Worm (Caenorhabditis elegans): ENCODE measurements around the gene C56C10.4.

- TF ChIP-seq blmp-1 (tag; optimal IDR thresholded peaks at IDR 0.05) (peak; percentile 50), snu-23 (GFP tag; optimal IDR thresholded peaks at IDR 0.05) (peak; percentile 12), aly-2 (tag; optimal IDR thresholded peaks at IDR 0.05) (no peak), C34B4.2 (tag; optimal IDR thresholded peaks at IDR 0.05) (no peak), ceh-90 (tag; optimal IDR thresholded peaks at IDR 0.05) (no peak), sox-4 (tag; optimal IDR thresholded peaks at IDR 0.05) (no peak), nhr-76 (tag; optimal IDR thresholded peaks at IDR 0.05) (no peak), sup-37 (GFP tag; optimal IDR thresholded peaks at IDR 0.05) (no peak), aha-1 (tag; optimal IDR thresholded peaks at IDR 0.05) (no peak)
Measured at ce11 chrII:6563238-6563637, 19.6 kb upstream of the C56C10.4 start.
